Fruit fly (Drosophila melanogaster): Measurements from ENCODE around the gene CycH.

The CycH gene

dm6 chr3L:21808003-21808530, 13.7 kb upstream of the CycH start (continued):
- no peak for TF ChIP-seq CG43689 (GFP tag; IDR thresholded peaks at IDR 0.05)
- 0 out of 2 replicates have a peak, but pooled peaks have one; percentile 7 for TF ChIP-seq gsb (GFP tag; IDR thresholded peaks at IDR 0.05)
- TF ChIP-seq CG6654 (GFP tag; optimal IDR thresholded peaks at IDR 0.05): no peak
- TF ChIP-seq CG14050 (GFP tag; IDR thresholded peaks at IDR 0.05): peak; percentile 61
- TF ChIP-seq CG13424 (tag; optimal IDR thresholded peaks at IDR 0.05): peak; percentile 77
- TF ChIP-seq dimm (GFP tag; IDR thresholded peaks at IDR 0.05): 0 out of 2 replicates have a peak, but pooled peaks have one; percentile 15
- no peak for TF ChIP-seq amos (GFP tag; IDR thresholded peaks at IDR 0.05; ENCODE audit: partially characterized antibody)
- peak; percentile 77 for TF ChIP-seq CG10209 (GFP tag; optimal IDR thresholded peaks at IDR 0.05)
- peak in 1 of 3 experiments; percentile 53 for TF ChIP-seq Stat92E (GFP tag; optimal IDR thresholded peaks at IDR 0.05)
- peak; percentile 60 for TF ChIP-seq CG9932 (GFP tag; IDR thresholded peaks at IDR 0.05)
- TF ChIP-seq CG8089 (GFP tag; optimal IDR thresholded peaks at IDR 0.05): no peak
- TF ChIP-seq CG12219 (GFP tag; optimal IDR thresholded peaks at IDR 0.05): peak; percentile 5
- no peak for TF ChIP-seq her (GFP tag; optimal IDR thresholded peaks at IDR 0.05)
- no peak for TF ChIP-seq CG3281 (GFP tag; optimal IDR thresholded peaks at IDR 0.05)
- peak; percentile 52 for TF ChIP-seq CG30403 (GFP tag; optimal IDR thresholded peaks at IDR 0.05)
- peak; percentile 9 for TF ChIP-seq CG4328 (GFP tag; optimal IDR thresholded peaks at IDR 0.05)
- peak; percentile 58 for TF ChIP-seq CG8290 (GFP tag; optimal IDR thresholded peaks at IDR 0.05)
- no peak for TF ChIP-seq CG8290 (tag; optimal IDR thresholded peaks at IDR 0.05)
- no peak for TF ChIP-seq slou (GFP tag; optimal IDR thresholded peaks at IDR 0.05)
- no peak for TF ChIP-seq CG30020 (tag; optimal IDR thresholded peaks at IDR 0.05)
- peak; percentile 28 for TF ChIP-seq CG2116 (GFP tag; optimal IDR thresholded peaks at IDR 0.05)
- TF ChIP-seq CG5180 (GFP tag; optimal IDR thresholded peaks at IDR 0.05): peak; percentile 98
- peak; percentile 56; the same call in 2 of the 3 replicates for TF ChIP-seq H15 (GFP tag; IDR thresholded peaks at IDR 0.05)
- TF ChIP-seq Doc2 (GFP tag; IDR thresholded peaks at IDR 0.05): no peak
- TF ChIP-seq jigr1 (GFP tag; IDR thresholded peaks at IDR 0.05): no peak
- TF ChIP-seq ash1 (GFP tag; optimal IDR thresholded peaks at IDR 0.05): no peak
- no peak for TF ChIP-seq Lpt (GFP tag; optimal IDR thresholded peaks at IDR 0.05)
- no peak for TF ChIP-seq CG18476 (GFP tag; optimal IDR thresholded peaks at IDR 0.05)
- no peak for TF ChIP-seq CG33213 (GFP tag; optimal IDR thresholded peaks at IDR 0.05)
- peak; percentile 6; the same call in 1 of the 2 replicates for TF ChIP-seq Ravus (GFP tag; IDR thresholded peaks at IDR 0.05)
- no peak for TF ChIP-seq CG17568 (GFP tag; optimal IDR thresholded peaks at IDR 0.05)
- TF ChIP-seq CG9437 (GFP tag; optimal IDR thresholded peaks at IDR 0.05): peak; percentile 46
- TF ChIP-seq zen (tag; optimal IDR thresholded peaks at IDR 0.05): peak; percentile 56
- TF ChIP-seq eve (GFP tag; optimal IDR thresholded peaks at IDR 0.05): no peak
- no peak for TF ChIP-seq CG7928 (GFP tag; optimal IDR thresholded peaks at IDR 0.05)
- TF ChIP-seq CG4360 (GFP tag; IDR thresholded peaks at IDR 0.05): 0 out of 2 replicates have a peak, but pooled peaks have one; percentile 8
- TF ChIP-seq CG2875 (GFP tag; optimal IDR thresholded peaks at IDR 0.05): peak; percentile 43
- peak; percentile 33 for TF ChIP-seq CG8359 (GFP tag; optimal IDR thresholded peaks at IDR 0.05; ENCODE audit: borderline replicate concordance)
- TF ChIP-seq so (GFP tag; IDR thresholded peaks at IDR 0.05): peak; percentile 60; the same call in 1 of the 3 replicates
- TF ChIP-seq onecut (GFP tag; IDR thresholded peaks at IDR 0.05): no peak
- no peak for TF ChIP-seq ftz-f1 (GFP tag; optimal IDR thresholded peaks at IDR 0.05)
- TF ChIP-seq CG31224 (GFP tag; IDR thresholded peaks at IDR 0.05): peak; percentile 20; the same call in 1 of the 2 replicates
- peak; percentile 22 for TF ChIP-seq CG1529 (GFP tag; optimal IDR thresholded peaks at IDR 0.05)
- TF ChIP-seq klu (GFP tag; IDR thresholded peaks at IDR 0.05): no peak
- TF ChIP-seq CG1792 (GFP tag; optimal IDR thresholded peaks at IDR 0.05): no peak
- TF ChIP-seq Hsf (GFP tag; optimal IDR thresholded peaks at IDR 0.05): peak; percentile 30
- peak; percentile 95 for TF ChIP-seq zf30C (GFP tag; optimal IDR thresholded peaks at IDR 0.05)
- TF ChIP-seq ase (GFP tag; IDR thresholded peaks at IDR 0.05): 0 out of 3 replicates have a peak, but pooled peaks have one; percentile 38
- TF ChIP-seq CG13624 (GFP tag; optimal IDR thresholded peaks at IDR 0.05): no peak
- TF ChIP-seq CG1647 (GFP tag; optimal IDR thresholded peaks at IDR 0.05): no peak
- TF ChIP-seq B-H1 (GFP tag; IDR thresholded peaks at IDR 0.05): peak; percentile 67

Measured in whole organism, embryonic.